Fruit fly (Drosophila melanogaster) whole organism, embryonic: Measurements from ENCODE around the gene Cdc23.

Source experiments
- Asciz ChIP-seq: fragments of 200-800 bp; sonication (Bioruptor generic); optimal IDR thresholded peaks from 2 replicates; lab custom pipeline; 2017; ENCODE audit warnings: missing biosample characterization, mild to moderate bottlenecking, missing genetic modification characterization, missing genetic modification reagents
- Bdp1 ChIP-seq: fragments of 200-800 bp; sonication (Bioruptor generic); optimal IDR thresholded peaks from 3 replicates; lab custom pipeline; 2016; ENCODE audit warnings: missing biosample characterization, missing genetic modification characterization
- CG10462 ChIP-seq: fragments of 200-800 bp; sonication (Bioruptor generic); optimal IDR thresholded peaks from 2 replicates; lab custom pipeline; 2016; ENCODE audit warnings: missing biosample characterization, missing genetic modification characterization
- CG11456 ChIP-seq: fragments of 200-800 bp; sonication (Bioruptor generic); IDR thresholded peaks from 3 replicates; pipeline ENCODE4 v1.3.6; 2022; ENCODE audit warnings: missing biosample characterization, missing genetic modification characterization
- CG14014 ChIP-seq: fragments of 200-800 bp; sonication (Bioruptor generic); IDR thresholded peaks from 2 replicates; pipeline ENCODE4 v1.3.6; 2022; ENCODE audit warnings: missing biosample characterization, missing genetic modification characterization
- CG14965 ChIP-seq: fragments of 200-800 bp; sonication (Bioruptor generic); optimal IDR thresholded peaks from 2 replicates; lab custom pipeline; 2016; ENCODE audit warnings: missing biosample characterization, missing genetic modification characterization, borderline replicate concordance
- CG15073 ChIP-seq: fragments of 200-800 bp; sonication (Bioruptor generic); optimal IDR thresholded peaks from 2 replicates; lab custom pipeline; 2016; ENCODE audit warnings: missing biosample characterization, missing genetic modification characterization
- CG15601 ChIP-seq: fragments of 200-800 bp; sonication (Bioruptor generic); optimal IDR thresholded peaks from 3 replicates; lab custom pipeline; 2019; ENCODE audit warnings: missing biosample characterization, mild to moderate bottlenecking, missing genetic modification characterization, moderate library complexity
- CG16779 ChIP-seq: fragments of 200-800 bp; sonication (Bioruptor generic); IDR thresholded peaks from 2 replicates; pipeline ENCODE4 v1.3.6; 2022; ENCODE audit warnings: missing biosample characterization, missing genetic modification characterization
- CG17829 ChIP-seq: fragments of 200-800 bp; optimal IDR thresholded peaks from 2 replicates; lab custom pipeline; 2019; ENCODE audit warnings: missing biosample characterization, mild to moderate bottlenecking, missing genetic modification characterization, moderate library complexity
- CG2120 ChIP-seq: fragments of 200-800 bp; sonication (Bioruptor generic); optimal IDR thresholded peaks from 3 replicates; lab custom pipeline; 2016; ENCODE audit warnings: missing biosample characterization, missing genetic modification characterization
- CG30403 ChIP-seq: fragments of 200-800 bp; sonication (Bioruptor generic); optimal IDR thresholded peaks from 3 replicates; lab custom pipeline; 2016; ENCODE audit warnings: missing biosample characterization, missing genetic modification characterization
- CG31224 ChIP-seq: fragments of 200-800 bp; sonication (Bioruptor generic); IDR thresholded peaks from 2 replicates; pipeline ENCODE4 v1.3.6; 2022; ENCODE audit warnings: missing biosample characterization, missing genetic modification characterization
- CG3163 ChIP-seq: fragments of 200-800 bp; sonication (Bioruptor generic); optimal IDR thresholded peaks from 3 replicates; lab custom pipeline; 2016; ENCODE audit warnings: missing biosample characterization, missing genetic modification characterization
- CG3838 ChIP-seq: fragments of 200-800 bp; sonication (Bioruptor generic); optimal IDR thresholded peaks from 3 replicates; lab custom pipeline; 2016; ENCODE audit warnings: missing biosample characterization, missing genetic modification characterization
- CG3847 ChIP-seq: fragments of 200-800 bp; sonication (Bioruptor generic); IDR thresholded peaks from 2 replicates; pipeline ENCODE4 v1.3.6; 2022; ENCODE audit warnings: missing biosample characterization, missing genetic modification characterization
- CG4707 ChIP-seq: fragments of 200-800 bp; sonication (Bioruptor generic); optimal IDR thresholded peaks from 2 replicates; lab custom pipeline; 2018; ENCODE audit warnings: missing biosample characterization, mild to moderate bottlenecking, missing genetic modification characterization, moderate library complexity
- CG4730 ChIP-seq: fragments of 200-800 bp; sonication (Bioruptor generic); IDR thresholded peaks from 2 replicates; pipeline ENCODE4 v1.3.6; 2022; ENCODE audit warnings: missing biosample characterization, missing genetic modification characterization
- CG6689 ChIP-seq: fragments of 200-800 bp; sonication (Bioruptor generic); IDR thresholded peaks from 2 replicates; pipeline ENCODE4 v1.3.6; 2022; ENCODE audit warnings: missing biosample characterization, missing genetic modification characterization
- CG6813 ChIP-seq: fragments of 200-800 bp; sonication (Bioruptor generic); optimal IDR thresholded peaks from 2 replicates; lab custom pipeline; 2017; ENCODE audit warnings: missing biosample characterization, missing genetic modification characterization, mild to moderate bottlenecking, moderate library complexity, missing genetic modification reagents
- CG8478 ChIP-seq: fragments of >200 bp; optimal IDR thresholded peaks from 2 replicates; lab custom pipeline; 2018
- CG9727 ChIP-seq: fragments of 200-800 bp; sonication (Bioruptor generic); optimal IDR thresholded peaks from 3 replicates; lab custom pipeline; 2017; ENCODE audit warnings: missing biosample characterization, mild to moderate bottlenecking, missing genetic modification characterization
- CkIIα-i1 ChIP-seq: fragments of 200-800 bp; sonication (Bioruptor generic); IDR thresholded peaks from 2 replicates; pipeline ENCODE4 v1.3.6; 2022; ENCODE audit warnings: missing biosample characterization, missing genetic modification characterization
- CrebB ChIP-seq: fragments of 200-800 bp; sonication (Bioruptor generic); optimal IDR thresholded peaks from 3 replicates; lab custom pipeline; 2018; ENCODE audit warnings: missing biosample characterization, mild to moderate bottlenecking, missing genetic modification characterization
- D19A ChIP-seq: fragments of 200-800 bp; optimal IDR thresholded peaks from 3 replicates; lab custom pipeline; 2019; ENCODE audit warnings: missing biosample characterization, mild to moderate bottlenecking, missing genetic modification characterization, moderate library complexity
- Dbx ChIP-seq: fragments of 200-800 bp; sonication (Bioruptor generic); IDR thresholded peaks from 3 replicates; pipeline ENCODE4 v1.3.6; 2022; ENCODE audit warnings: missing biosample characterization, missing genetic modification characterization
- Dll ChIP-seq: fragments of 200-800 bp; sonication (Bioruptor generic); IDR thresholded peaks from 4 replicates; pipeline ENCODE4 v1.3.6; 2022; ENCODE audit warnings: missing biosample characterization, missing genetic modification characterization; ENCODE audit not compliant: partially characterized antibody
- HLH54F ChIP-seq: fragments of 200-800 bp; sonication (Bioruptor generic); optimal IDR thresholded peaks from 3 replicates; lab custom pipeline; 2016; ENCODE audit warnings: missing biosample characterization, missing genetic modification characterization
- HLHmδ ChIP-seq: fragments of 200-800 bp; sonication (Bioruptor generic); optimal IDR thresholded peaks from 2 replicates; lab custom pipeline; 2018; ENCODE audit warnings: missing biosample characterization, mild to moderate bottlenecking, missing genetic modification characterization, moderate library complexity
- Hey ChIP-seq: fragments of 200-800 bp; sonication (Bioruptor generic); optimal IDR thresholded peaks from 3 replicates; lab custom pipeline; 2018; ENCODE audit warnings: missing biosample characterization, mild to moderate bottlenecking, missing genetic modification characterization
- Meics ChIP-seq: fragments of 200-800 bp; sonication (Bioruptor generic); optimal IDR thresholded peaks from 2 replicates; lab custom pipeline; 2017; ENCODE audit warnings: missing biosample characterization, mild to moderate bottlenecking, missing genetic modification characterization
- Mes4 ChIP-seq: fragments of 200-800 bp; sonication (Bioruptor generic); optimal IDR thresholded peaks from 2 replicates; lab custom pipeline; 2016; ENCODE audit warnings: missing biosample characterization, missing genetic modification characterization
- Mrtf ChIP-seq: fragments of 200-800 bp; sonication (Bioruptor generic); IDR thresholded peaks from 3 replicates; pipeline ENCODE4 v1.3.6; 2022; ENCODE audit warnings: missing biosample characterization, missing genetic modification characterization
- NK7.1 ChIP-seq: fragments of 200-800 bp; sonication (Bioruptor generic); optimal IDR thresholded peaks from 3 replicates; lab custom pipeline; 2016; ENCODE audit warnings: missing biosample characterization, missing genetic modification characterization
- Pdp1 ChIP-seq, 2 experiments: fragments of 200-800 bp; sonication (Bioruptor generic); optimal IDR thresholded peaks; 3 replicates each; lab custom pipeline; 2016; ENCODE audit warnings: missing biosample characterization in 2 of 2, missing genetic modification characterization in 2 of 2, mild to moderate bottlenecking in 1 of 2, moderate library complexity in 1 of 2
- Poxn ChIP-seq: fragments of 200-800 bp; sonication (Bioruptor generic); IDR thresholded peaks from 2 replicates; pipeline ENCODE4 v1.3.6; 2022; ENCODE audit warnings: missing biosample characterization, missing genetic modification characterization
- Stat92E ChIP-seq, 3 experiments: fragments of >200 bp in 2 of 3; fragments of 200-800 bp in 1 of 3; sonication (Bioruptor generic) in 1 of 3; optimal IDR thresholded peaks; 2 replicates each; lab custom pipeline; 2017 to 2019; ENCODE audit warnings: missing biosample characterization in 3 of 3, missing genetic modification characterization in 3 of 3, mild to moderate bottlenecking in 1 of 3, moderate library complexity in 1 of 3
- Xrp1 ChIP-seq: fragments of 200-800 bp; sonication (Bioruptor generic); IDR thresholded peaks from 2 replicates; pipeline ENCODE4 v1.3.6; 2022; ENCODE audit warnings: missing biosample characterization, missing genetic modification characterization
- ac ChIP-seq: fragments of 200-800 bp; sonication (Bioruptor generic); optimal IDR thresholded peaks from 3 replicates; lab custom pipeline; 2017; ENCODE audit warnings: missing biosample characterization, mild to moderate bottlenecking, missing genetic modification characterization
- cas ChIP-seq: fragments of 200-800 bp; sonication (Bioruptor generic); IDR thresholded peaks from 2 replicates; pipeline ENCODE4 v1.3.6; 2022; ENCODE audit warnings: missing biosample characterization, missing genetic modification characterization
- ci ChIP-seq: fragments of 200-800 bp; sonication (Bioruptor generic); IDR thresholded peaks from 3 replicates; pipeline ENCODE4 v1.3.6; 2022; ENCODE audit warnings: missing biosample characterization, missing genetic modification characterization
- crc ChIP-seq: fragments of 200-800 bp; sonication (Bioruptor generic); optimal IDR thresholded peaks from 2 replicates; lab custom pipeline; 2016; ENCODE audit warnings: missing biosample characterization, missing genetic modification characterization
- disco-r ChIP-seq: fragments of 200-800 bp; sonication (Bioruptor generic); optimal IDR thresholded peaks from 2 replicates; lab custom pipeline; 2016; ENCODE audit warnings: missing biosample characterization, missing genetic modification characterization
- klu ChIP-seq: fragments of 200-800 bp; sonication (Bioruptor generic); IDR thresholded peaks from 2 replicates; pipeline ENCODE4 v1.3.6; 2022; ENCODE audit warnings: missing biosample characterization, missing genetic modification characterization
- knrl ChIP-seq: fragments of 200-800 bp; sonication (Bioruptor generic); IDR thresholded peaks from 3 replicates; pipeline ENCODE4 v1.3.6; 2022; ENCODE audit warnings: missing biosample characterization, missing genetic modification characterization; ENCODE audit not compliant: partially characterized antibody
- lab ChIP-seq: fragments of 200-800 bp; sonication (Bioruptor generic); optimal IDR thresholded peaks from 3 replicates; lab custom pipeline; 2017; ENCODE audit warnings: missing biosample characterization, missing genetic modification characterization, mild to moderate bottlenecking, moderate library complexity, missing genetic modification reagents
- mam ChIP-seq: fragments of 200-800 bp; sonication (Bioruptor generic); optimal IDR thresholded peaks from 3 replicates; lab custom pipeline; 2016; ENCODE audit warnings: missing biosample characterization, missing genetic modification characterization
- org-1 ChIP-seq: fragments of 200-800 bp; sonication (Bioruptor generic); optimal IDR thresholded peaks from 2 replicates; lab custom pipeline; 2017; ENCODE audit warnings: missing biosample characterization, missing genetic modification characterization
- pzg ChIP-seq: fragments of 200-800 bp; sonication (Bioruptor generic); optimal IDR thresholded peaks from 3 replicates; lab custom pipeline; 2018; ENCODE audit warnings: missing biosample characterization, mild to moderate bottlenecking, missing genetic modification characterization, moderate library complexity
- sisA ChIP-seq: fragments of 200-800 bp; sonication (Bioruptor generic); IDR thresholded peaks from 2 replicates; pipeline ENCODE4 v1.3.6; 2022; ENCODE audit warnings: missing biosample characterization, missing genetic modification characterization
- tx ChIP-seq: fragments of 200-800 bp; sonication (Bioruptor generic); optimal IDR thresholded peaks from 2 replicates; lab custom pipeline; 2016; ENCODE audit warnings: missing biosample characterization, missing genetic modification characterization

Cdc23 gene

dm6 chr2L:20478549-20479238 is 19.6 kb downstream of the Cdc23 start (continued):
- TF ChIP-seq Mrtf (GFP tag; lab: Robert Waterston, UW) (no peak), tx (no peak), ac (no peak), CG10462 (GFP tag; lab: Kevin White, UChicago) (no peak), disco-r (GFP tag; lab: Kevin White, UChicago) (no peak), HLH54F (GFP tag; lab: Kevin White, UChicago) (no peak), CG14014 (no peak), CG2120 (GFP tag; lab: Kevin White, UChicago) (no peak), CG11456 (GFP tag; lab: Robert Waterston, UW) (0 out of 3 replicates have a peak, but pooled peaks have one; percentile 16), Pdp1 (GFP tag; optimal IDR thresholded peaks at IDR 0.05; lab: Kevin White, UChicago) (no peak), CG9727 (GFP tag; lab: Kevin White, UChicago) (no peak), D19A (peak; percentile 73), cas (GFP tag; lab: Robert Waterston, UW) (no peak), CG30403 (GFP tag; lab: Kevin White, UChicago) (peak; percentile 21), CkIIα-i1 (GFP tag; lab: Robert Waterston, UW) (no peak), Stat92E (GFP tag; optimal IDR thresholded peaks at IDR 0.05; lab: Kevin White, UChicago) (no peak), CG6813 (GFP tag; lab: Kevin White, UChicago) (no peak), CG8478 (lab: Kevin White, UChicago) (no peak), Poxn (no peak), CG3163 (no peak), NK7.1 (no peak), CG4730 (GFP tag; lab: Robert Waterston, UW) (no peak), Dbx (GFP tag; lab: Robert Waterston, UW) (no peak), Dll (GFP tag; lab: Robert Waterston, UW) (no peak), Hey (no peak), Xrp1 (GFP tag; lab: Robert Waterston, UW) (peak; percentile 32; the same call in 1 of the 2 replicates), Bdp1 (no peak), CG31224 (GFP tag; lab: Robert Waterston, UW) (no peak), CG3847 (GFP tag; lab: Robert Waterston, UW) (no peak), CG6689 (0 out of 2 replicates have a peak, but pooled peaks have one; percentile 21), CG14965 (GFP tag; lab: Kevin White, UChicago) (no peak), sisA (GFP tag; lab: Robert Waterston, UW) (no peak), CG4707 (GFP tag; lab: Kevin White, UChicago) (no peak), klu (no peak), CG15073 (GFP tag; lab: Kevin White, UChicago) (no peak), Mes4 (GFP tag; lab: Kevin White, UChicago) (no peak), CG17829 (tag; lab: Kevin White, UChicago) (peak; percentile 19), Asciz (no peak), CG15601 (tag; lab: Kevin White, UChicago) (peak; percentile 44), org-1 (no peak), pzg (GFP tag; lab: Kevin White, UChicago) (no peak), CG16779 (no peak), knrl (no peak), CrebB (tag; lab: Kevin White, UChicago) (no peak), CG3838 (GFP tag; lab: Kevin White, UChicago) (no peak), ci (GFP tag; lab: Robert Waterston, UW) (0 out of 3 replicates have a peak, but pooled peaks have one; percentile 32), mam (GFP tag; lab: Kevin White, UChicago) (no peak), Meics (GFP tag; lab: Kevin White, UChicago) (no peak), lab (GFP tag; lab: Kevin White, UChicago) (peak; percentile 13), HLHmδ (GFP tag; lab: Kevin White, UChicago) (no peak), crc (no peak)
